Worm (Caenorhabditis elegans) whole organism, late embryonic: ENCODE data around the gene T16G12.10.

Experiments
- C08G9.2 ChIP-seq: sonication (generic microtip); optimal IDR thresholded peaks from 2 replicates; lab custom pipeline; 2016; ENCODE audit warnings: mild to moderate bottlenecking, missing genetic modification characterization, moderate library complexity, missing compliant biosample characterization
- C38D4.7 ChIP-seq: fragments of 200-800 bp; sonication (Bioruptor generic); optimal IDR thresholded peaks from 2 replicates; lab custom pipeline; 2018; ENCODE audit warnings: mild to moderate bottlenecking, missing genetic modification characterization, moderate library complexity, missing compliant biosample characterization
- F13H6.1 ChIP-seq: sonication (generic microtip); optimal IDR thresholded peaks from 2 replicates; lab custom pipeline; 2016; ENCODE audit warnings: missing genetic modification characterization, missing compliant biosample characterization
- K02D7.2 ChIP-seq: sonication (generic microtip); optimal IDR thresholded peaks from 2 replicates; lab custom pipeline; 2017; ENCODE audit warnings: mild to moderate bottlenecking, missing genetic modification characterization, missing compliant biosample characterization
- Y22D7AL.16 ChIP-seq: sonication (generic microtip); optimal IDR thresholded peaks from 2 replicates; lab custom pipeline; 2016; ENCODE audit warnings: missing genetic modification characterization, missing compliant biosample characterization
- ama-1 ChIP-seq: fragments of 150-350 bp; optimal IDR thresholded peaks from 2 replicates; lab custom pipeline; 2014
- ceh-18 ChIP-seq: sonication (generic microtip); optimal IDR thresholded peaks from 2 replicates; lab custom pipeline; 2016; ENCODE audit warnings: missing genetic modification characterization, missing compliant biosample characterization
- ceh-34 ChIP-seq: sonication (generic microtip); optimal IDR thresholded peaks from 2 replicates; lab custom pipeline; 2016; ENCODE audit warnings: mild to moderate bottlenecking, missing genetic modification characterization, missing compliant biosample characterization
- ceh-45 ChIP-seq: fragments of 200-800 bp; sonication (Bioruptor generic); IDR thresholded peaks from 2 replicates; pipeline ENCODE4 v1.3.6; 2022; ENCODE audit warnings: missing genetic modification reagents, missing genetic modification characterization, missing compliant biosample characterization
- ceh-6 ChIP-seq: fragments of 200-800 bp; sonication (Bioruptor generic); optimal IDR thresholded peaks from 2 replicates; lab custom pipeline; 2018; ENCODE audit warnings: mild to moderate bottlenecking, missing genetic modification characterization, missing compliant biosample characterization
- ceh-9 ChIP-seq: sonication (generic microtip); optimal IDR thresholded peaks from 2 replicates; lab custom pipeline; 2016; ENCODE audit warnings: mild to moderate bottlenecking, missing genetic modification characterization, inconsistent platforms, missing compliant biosample characterization
- che-1 ChIP-seq: sonication (generic microtip); optimal IDR thresholded peaks from 2 replicates; lab custom pipeline; 2016; ENCODE audit warnings: mild to moderate bottlenecking, missing genetic modification characterization, missing compliant biosample characterization
- elt-4 ChIP-seq: sonication (generic microtip); optimal IDR thresholded peaks from 2 replicates; lab custom pipeline; 2016; ENCODE audit warnings: missing genetic modification characterization, missing compliant biosample characterization
- ets-4 ChIP-seq: sonication (generic microtip); optimal IDR thresholded peaks from 2 replicates; lab custom pipeline; 2016; ENCODE audit warnings: missing genetic modification characterization, missing compliant biosample characterization
- eyg-1 ChIP-seq: sonication (generic microtip); optimal IDR thresholded peaks from 2 replicates; lab custom pipeline; 2016; ENCODE audit warnings: missing genotype, missing genetic modification characterization, missing compliant biosample characterization
- fax-1 ChIP-seq: sonication (generic microtip); optimal IDR thresholded peaks from 2 replicates; lab custom pipeline; 2016; ENCODE audit warnings: missing genotype, missing genetic modification characterization, missing compliant biosample characterization
- fkh-10 ChIP-seq: fragments of 150-350 bp; optimal IDR thresholded peaks from 2 replicates; lab custom pipeline; 2014; ENCODE audit warnings: missing biosample characterization, missing genetic modification reagents, missing genetic modification characterization
- fkh-6 ChIP-seq: sonication (generic microtip); optimal IDR thresholded peaks from 2 replicates; lab custom pipeline; 2016; ENCODE audit warnings: missing genetic modification characterization, missing compliant biosample characterization
- hlh-30 ChIP-seq: sonication (generic microtip); optimal IDR thresholded peaks from 2 replicates; lab custom pipeline; 2017; ENCODE audit warnings: antibody characterized with exemption, missing genetic modification characterization, missing compliant biosample characterization; ENCODE audit not compliant: insufficient read depth
- hlh-8 ChIP-seq: sonication (generic microtip); optimal IDR thresholded peaks from 2 replicates; lab custom pipeline; 2016; ENCODE audit warnings: missing genotype, missing genetic modification characterization, missing compliant biosample characterization
- lim-6 ChIP-seq: sonication (generic microtip); optimal IDR thresholded peaks from 2 replicates; lab custom pipeline; 2016; ENCODE audit warnings: missing genetic modification characterization, missing compliant biosample characterization
- lin-11 ChIP-seq: fragments of 200-800 bp; sonication (Bioruptor generic); optimal IDR thresholded peaks from 2 replicates; lab custom pipeline; 2018; ENCODE audit warnings: mild to moderate bottlenecking, missing genetic modification characterization, missing compliant biosample characterization
- madf-2 ChIP-seq: sonication (generic microtip); optimal IDR thresholded peaks from 2 replicates; lab custom pipeline; 2017; ENCODE audit warnings: missing genetic modification characterization, missing compliant biosample characterization
- nfya-1 ChIP-seq: sonication (generic microtip); optimal IDR thresholded peaks from 2 replicates; lab custom pipeline; 2017; ENCODE audit warnings: missing genetic modification characterization, mild to moderate bottlenecking, missing compliant biosample characterization, antibody characterized with exemption, moderate library complexity
- nhr-232 ChIP-seq: sonication (generic microtip); optimal IDR thresholded peaks from 2 replicates; lab custom pipeline; 2016; ENCODE audit warnings: missing genetic modification characterization, missing compliant biosample characterization
- npax-4 ChIP-seq: sonication (generic microtip); optimal IDR thresholded peaks from 2 replicates; lab custom pipeline; 2016; ENCODE audit warnings: missing genetic modification characterization, missing compliant biosample characterization
- odd-2 ChIP-seq: sonication (generic microtip); optimal IDR thresholded peaks from 2 replicates; lab custom pipeline; 2017; ENCODE audit warnings: antibody characterized with exemption, mild to moderate bottlenecking, missing genetic modification characterization, missing compliant biosample characterization
- pag-3 ChIP-seq: sonication (generic microtip); optimal IDR thresholded peaks from 2 replicates; lab custom pipeline; 2016; ENCODE audit warnings: missing compliant biosample characterization, missing genetic modification characterization, borderline replicate concordance
- pat-9 ChIP-seq: fragments of 200-800 bp; sonication (Bioruptor generic); optimal IDR thresholded peaks from 2 replicates; lab custom pipeline; 2018; ENCODE audit warnings: mild to moderate bottlenecking, missing genetic modification characterization, moderate library complexity, missing compliant biosample characterization
- pax-1 ChIP-seq: fragments of 150-350 bp; optimal IDR thresholded peaks from 2 replicates; lab custom pipeline; 2014; ENCODE audit warnings: missing biosample characterization, missing genetic modification characterization
- pha-2 ChIP-seq: sonication (generic microtip); optimal IDR thresholded peaks from 2 replicates; lab custom pipeline; 2017; ENCODE audit warnings: mild to moderate bottlenecking, missing genetic modification characterization, missing compliant biosample characterization
- pha-4 ChIP-seq: fragments of 150-350 bp; optimal IDR thresholded peaks from 2 replicates; lab custom pipeline; 2018; ENCODE audit warnings: missing biosample characterization, missing genetic modification reagents, missing genetic modification characterization
- ref-2 ChIP-seq: sonication (generic microtip); optimal IDR thresholded peaks from 2 replicates; lab custom pipeline; 2016; ENCODE audit warnings: missing genetic modification characterization, missing compliant biosample characterization
- sdc-2 ChIP-seq: sonication (generic microtip); optimal IDR thresholded peaks from 2 replicates; lab custom pipeline; 2016; ENCODE audit warnings: missing genotype, missing genetic modification characterization, missing compliant biosample characterization
- sox-4 ChIP-seq: sonication (generic microtip); optimal IDR thresholded peaks from 2 replicates; lab custom pipeline; 2017; ENCODE audit warnings: mild to moderate bottlenecking, missing genetic modification characterization, inconsistent platforms, missing compliant biosample characterization
- syd-9 ChIP-seq: sonication (generic microtip); optimal IDR thresholded peaks from 2 replicates; lab custom pipeline; 2016; ENCODE audit warnings: mild to moderate bottlenecking, missing genetic modification characterization, moderate library complexity, missing compliant biosample characterization
- tbx-2 ChIP-seq: sonication (generic microtip); optimal IDR thresholded peaks from 2 replicates; lab custom pipeline; 2016; ENCODE audit warnings: missing genetic modification characterization, missing compliant biosample characterization
- unc-3 ChIP-seq, 2 experiments: fragments of 200-800 bp in 1 of 2; sonication (Bioruptor generic) in 1 of 2; sonication (generic microtip) in 1 of 2; conservative IDR thresholded peaks in 1 of 2; optimal IDR thresholded peaks in 1 of 2; 2 replicates each; pipeline versions ENCODE4 v1.3.6 to Lab custom; 2016 to 2022; ENCODE audit warnings: missing compliant biosample characterization in 2 of 2, missing genetic modification characterization in 2 of 2, missing genetic modification reagents in 1 of 2
- unc-42 ChIP-seq: sonication (generic microtip); optimal IDR thresholded peaks from 2 replicates; lab custom pipeline; 2016; ENCODE audit warnings: missing genotype, missing genetic modification characterization, missing compliant biosample characterization
- unc-86 ChIP-seq: sonication (generic microtip); optimal IDR thresholded peaks from 2 replicates; lab custom pipeline; 2016; ENCODE audit warnings: missing genetic modification characterization, missing compliant biosample characterization
- zip-5 ChIP-seq: sonication (generic microtip); optimal IDR thresholded peaks from 2 replicates; lab custom pipeline; 2016; ENCODE audit warnings: missing genetic modification characterization, missing compliant biosample characterization

The T16G12.10 gene

ce11 chrIII:10094538-10094937 is 38.6 kb upstream of the T16G12.10 start (continued):
- TF ChIP-seq nfya-1 (tag; lab: Kevin White, UChicago) (peak; percentile 77), odd-2 (tag; lab: Kevin White, UChicago) (no peak), pha-4 (tag; lab: Kevin White, UChicago) (no peak), madf-2 (tag; lab: Kevin White, UChicago) (peak; percentile 25), ama-1 (no peak), tbx-2 (peak; percentile 60), ref-2 (tag; lab: Kevin White, UChicago) (peak; percentile 73), elt-4 (tag; lab: Kevin White, UChicago) (no peak), Y22D7AL.16 (tag; lab: Kevin White, UChicago) (no peak), unc-3 (GFP tag; conservative IDR thresholded peaks at IDR 0.05; lab: Robert Waterston, UW) (no peak), unc-3 (tag; optimal IDR thresholded peaks at IDR 0.05; lab: Kevin White, UChicago) (no peak), C38D4.7 (GFP tag; lab: Kevin White, UChicago) (no peak), C08G9.2 (peak; percentile 54), ceh-6 (GFP tag; lab: Kevin White, UChicago) (no peak), ceh-18 (tag; lab: Kevin White, UChicago) (no peak), ets-4 (tag; lab: Kevin White, UChicago) (peak; percentile 20), pag-3 (no peak), eyg-1 (peak; percentile 46), che-1 (tag; lab: Kevin White, UChicago) (no peak), fkh-10 (no peak), lim-6 (tag; lab: Kevin White, UChicago) (no peak), sox-4 (peak; percentile 11), ceh-45 (GFP tag; lab: Robert Waterston, UW) (no peak), ceh-34 (peak; percentile 57), hlh-8 (no peak), ceh-9 (no peak), zip-5 (tag; lab: Kevin White, UChicago) (no peak), nhr-232 (peak; percentile 15), sdc-2 (tag; lab: Kevin White, UChicago) (peak; percentile 40), pat-9 (tag; lab: Kevin White, UChicago) (no peak), F13H6.1 (peak; percentile 57), npax-4 (tag; lab: Kevin White, UChicago) (no peak), K02D7.2 (no peak), unc-42 (tag; lab: Kevin White, UChicago) (no peak)

- TF ChIP-seq lin-11 (tag; lab: Kevin White, UChicago) (no peak), sox-4 (no peak), npax-4 (tag; lab: Kevin White, UChicago) (no peak)
Measured at ce11 chrIII:10093093-10093492, 37.2 kb upstream of the T16G12.10 start.

ce11 chrIII:10090685-10091084 is 34.8 kb upstream of the T16G12.10 start, which contains the start of gene gtf-2H2C:
Gene gtf-2H2C, minus strand, starts transcription at chrIII:10090785.
- no peak for TF ChIP-seq unc-3 (GFP tag; conservative IDR thresholded peaks at IDR 0.05; lab: Robert Waterston, UW)
- TF ChIP-seq unc-3 (tag; optimal IDR thresholded peaks at IDR 0.05; lab: Kevin White, UChicago), result no peak
- no peak for TF ChIP-seq fax-1 (tag; lab: Kevin White, UChicago)

ce11 chrIII:10088508-10088981 is 32.6 kb upstream of the T16G12.10 start, which contains the start of gene hal-2:
Gene hal-2, minus strand, starts transcription at chrIII:10088931.
- TF ChIP-seq fkh-6 (tag; lab: Kevin White, UChicago) (no peak), unc-86 (tag; lab: Kevin White, UChicago) (no peak), hlh-30 (no peak), pha-2 (tag; lab: Kevin White, UChicago) (no peak), pax-1 (tag; lab: Kevin White, UChicago) (no peak), C38D4.7 (GFP tag; lab: Kevin White, UChicago) (no peak), pat-9 (tag; lab: Kevin White, UChicago) (no peak), ceh-18 (tag; lab: Kevin White, UChicago) (no peak), syd-9 (tag; lab: Kevin White, UChicago) (no peak), Y22D7AL.16 (tag; lab: Kevin White, UChicago) (no peak)
